Worm (Caenorhabditis elegans) whole organism, L4 larva: Measurements from ENCODE around the gene picd-1.

Experiments used
- D1046.2 ChIP-seq: fragments of 200-800 bp; sonication (Bioruptor generic); IDR thresholded peaks from 2 replicates; pipeline ENCODE4 v1.3.6; 2022; ENCODE audit warnings: missing genetic modification characterization, missing compliant biosample characterization
- F49E8.2 ChIP-seq: sonication (generic microtip); optimal IDR thresholded peaks from 2 replicates; lab custom pipeline; 2016; ENCODE audit warnings: missing compliant biosample characterization, mild to moderate bottlenecking, missing genetic modification characterization, borderline replicate concordance
- T20F7.1 ChIP-seq: fragments of 200-800 bp; sonication (Bioruptor generic); optimal IDR thresholded peaks from 2 replicates; lab custom pipeline; 2018; ENCODE audit warnings: mild to moderate bottlenecking, missing genetic modification characterization, missing compliant biosample characterization
- Y105C5A.15 ChIP-seq: fragments of 200-800 bp; sonication (Bioruptor generic); IDR thresholded peaks from 2 replicates; pipeline ENCODE4 v1.3.6; 2022; ENCODE audit warnings: missing genetic modification characterization, missing compliant biosample characterization
- Y5F2A.4 ChIP-seq: fragments of 200-800 bp; sonication (Bioruptor generic); optimal IDR thresholded peaks from 2 replicates; lab custom pipeline; 2018; ENCODE audit warnings: mild to moderate bottlenecking, missing genetic modification characterization, missing compliant biosample characterization
- Y75B8A.6 ChIP-seq: fragments of 200-800 bp; sonication (Bioruptor generic); IDR thresholded peaks from 2 replicates; pipeline ENCODE4 v1.3.6; 2022; ENCODE audit warnings: missing genetic modification reagents, missing genetic modification characterization, missing compliant biosample characterization
- ZK546.5 ChIP-seq, 2 experiments: sonication (generic microtip); optimal IDR thresholded peaks; 2 replicates each; lab custom pipeline; 2017; ENCODE audit warnings: missing biosample characterization in 2 of 2, missing genetic modification characterization in 2 of 2
- aly-2 ChIP-seq: sonication (generic microtip); optimal IDR thresholded peaks from 2 replicates; lab custom pipeline; 2018; ENCODE audit warnings: missing biosample characterization, missing genetic modification characterization
- arid-1 ChIP-seq: fragments of 200-800 bp; sonication (Bioruptor generic); conservative IDR thresholded peaks from 2 replicates; pipeline ENCODE4 v1.3.6; 2022; ENCODE audit warnings: missing genetic modification reagents, missing genetic modification characterization, missing compliant biosample characterization
- attf-4 ChIP-seq: sonication (generic microtip); optimal IDR thresholded peaks from 3 replicates; lab custom pipeline; 2017; ENCODE audit warnings: missing biosample characterization, missing genetic modification characterization
- ceh-32 ChIP-seq: sonication (generic microtip); optimal IDR thresholded peaks from 2 replicates; lab custom pipeline; 2016; ENCODE audit warnings: mild to moderate bottlenecking, missing genetic modification characterization, missing compliant biosample characterization; ENCODE audit not compliant: poor library complexity
- ceh-62 ChIP-seq: sonication (generic microtip); optimal IDR thresholded peaks from 2 replicates; lab custom pipeline; 2017; ENCODE audit warnings: missing biosample characterization, missing genetic modification characterization
- ceh-82 ChIP-seq: sonication (generic microtip); optimal IDR thresholded peaks from 2 replicates; lab custom pipeline; 2017; ENCODE audit warnings: missing biosample characterization, missing genetic modification characterization
- ctbp-1 ChIP-seq: fragments of 200-800 bp; sonication (Bioruptor generic); IDR thresholded peaks from 2 replicates; pipeline ENCODE4 v1.3.6; 2022; ENCODE audit warnings: missing genetic modification reagents, missing genetic modification characterization, missing compliant biosample characterization
- duxl-1 ChIP-seq: sonication (generic microtip); optimal IDR thresholded peaks from 2 replicates; lab custom pipeline; 2016; ENCODE audit warnings: mild to moderate bottlenecking, missing genetic modification characterization, moderate library complexity, missing compliant biosample characterization; ENCODE audit not compliant: poor library complexity
- egl-27 ChIP-seq: sonication (generic microtip); optimal IDR thresholded peaks from 3 replicates; lab custom pipeline; 2017; ENCODE audit warnings: missing biosample characterization, missing genetic modification reagents, missing genetic modification characterization
- fos-1 ChIP-seq: fragments of 150-350 bp; optimal IDR thresholded peaks from 2 replicates; lab custom pipeline; 2014; ENCODE audit warnings: missing biosample characterization, missing genetic modification characterization
- gei-8 ChIP-seq: fragments of 200-800 bp; sonication (Bioruptor generic); optimal IDR thresholded peaks from 2 replicates; lab custom pipeline; 2018; ENCODE audit warnings: mild to moderate bottlenecking, missing genetic modification characterization, missing compliant biosample characterization
- hlh-30 ChIP-seq: sonication (generic microtip); optimal IDR thresholded peaks from 2 replicates; lab custom pipeline; 2017; ENCODE audit warnings: antibody characterized with exemption, mild to moderate bottlenecking, missing genetic modification characterization, missing compliant biosample characterization; ENCODE audit not compliant: insufficient read depth
- hmg-1.1 ChIP-seq: fragments of 200-800 bp; sonication (Bioruptor generic); IDR thresholded peaks from 2 replicates; pipeline ENCODE4 v1.3.6; 2022; ENCODE audit warnings: missing genetic modification reagents, missing genetic modification characterization, missing compliant biosample characterization
- lim-7 ChIP-seq: fragments of 200-800 bp; sonication (Bioruptor generic); IDR thresholded peaks from 2 replicates; pipeline ENCODE4 v1.3.6; 2022; ENCODE audit warnings: missing genetic modification characterization, missing compliant biosample characterization
- lin-1 ChIP-seq: fragments of 200-800 bp; sonication (Bioruptor generic); IDR thresholded peaks from 2 replicates; pipeline ENCODE4 v1.3.6; 2022; ENCODE audit warnings: missing genetic modification reagents, missing genetic modification characterization, missing compliant biosample characterization
- lin-13 ChIP-seq: fragments of 150-350 bp; optimal IDR thresholded peaks from 2 replicates; lab custom pipeline; 2014; ENCODE audit warnings: missing biosample characterization, missing genetic modification reagents, missing genetic modification characterization
- lin-15B ChIP-seq: fragments of 150-350 bp; sonication (generic microtip); optimal IDR thresholded peaks from 3 replicates; lab custom pipeline; 2014; ENCODE audit warnings: missing biosample characterization, missing genetic modification characterization
- lin-29 ChIP-seq: fragments of 200-800 bp; sonication (Bioruptor generic); IDR thresholded peaks from 2 replicates; pipeline ENCODE4 v1.3.6; 2022; ENCODE audit warnings: missing genetic modification reagents, missing genetic modification characterization, missing compliant biosample characterization
- lin-38 ChIP-seq: fragments of 200-800 bp; sonication (Bioruptor generic); IDR thresholded peaks from 2 replicates; pipeline ENCODE4 v1.3.6; 2022; ENCODE audit warnings: missing genetic modification reagents, missing genetic modification characterization, missing compliant biosample characterization
- lir-3 ChIP-seq: sonication (generic microtip); optimal IDR thresholded peaks from 2 replicates; lab custom pipeline; 2016; ENCODE audit warnings: mild to moderate bottlenecking, missing genetic modification characterization, missing compliant biosample characterization
- lsy-2 ChIP-seq, 2 experiments: fragments of 150-350 bp in 1 of 2; sonication (generic microtip) in 1 of 2; optimal IDR thresholded peaks; 2 replicates each; lab custom pipeline; 2014 to 2017; ENCODE audit warnings: missing biosample characterization in 2 of 2, missing genetic modification characterization in 2 of 2
- madf-5 ChIP-seq, 2 experiments: fragments of 200-800 bp; sonication (Bioruptor generic); IDR thresholded peaks; 2 replicates each; pipeline ENCODE4 v1.3.6; 2022; ENCODE audit warnings: missing compliant biosample characterization in 2 of 2, missing genetic modification characterization in 2 of 2
- mdl-1 ChIP-seq, 2 experiments: fragments of 150-350 bp in 1 of 2; sonication (generic microtip) in 1 of 2; optimal IDR thresholded peaks; 2 replicates each; lab custom pipeline; 2014 to 2017; ENCODE audit warnings: missing biosample characterization in 2 of 2, missing genetic modification characterization in 2 of 2
- mes-2 ChIP-seq: sonication (generic microtip); optimal IDR thresholded peaks from 2 replicates; lab custom pipeline; 2016; ENCODE audit warnings: missing genotype, mild to moderate bottlenecking, missing genetic modification characterization, missing compliant biosample characterization; ENCODE audit not compliant: poor library complexity, severe bottlenecking
- mxl-2 ChIP-seq: fragments of 200-800 bp; sonication (Bioruptor generic); conservative IDR thresholded peaks from 2 replicates; pipeline ENCODE4 v1.3.6; 2022; ENCODE audit warnings: missing genetic modification reagents, missing genetic modification characterization, missing compliant biosample characterization
- nhr-102 ChIP-seq: sonication (generic microtip); optimal IDR thresholded peaks from 2 replicates; lab custom pipeline; 2016; ENCODE audit warnings: mild to moderate bottlenecking, missing genetic modification characterization, moderate library complexity, missing compliant biosample characterization
- nhr-111 ChIP-seq: fragments of 200-800 bp; sonication (Bioruptor generic); optimal IDR thresholded peaks from 2 replicates; lab custom pipeline; 2018; ENCODE audit warnings: mild to moderate bottlenecking, missing genetic modification characterization, missing compliant biosample characterization
- nhr-237 ChIP-seq: sonication (generic microtip); optimal IDR thresholded peaks from 2 replicates; lab custom pipeline; 2017; ENCODE audit warnings: missing biosample characterization, missing genetic modification characterization
- nhr-77 ChIP-seq: fragments of 150-350 bp; optimal IDR thresholded peaks from 2 replicates; lab custom pipeline; 2014; ENCODE audit warnings: missing biosample characterization, missing genetic modification characterization
- rbr-2 ChIP-seq: sonication (generic microtip); optimal IDR thresholded peaks from 2 replicates; lab custom pipeline; 2016; ENCODE audit warnings: missing genotype, missing genetic modification characterization, missing compliant biosample characterization
- saeg-2 ChIP-seq: fragments of 200-800 bp; sonication (Bioruptor generic); IDR thresholded peaks from 2 replicates; pipeline ENCODE4 v1.3.6; 2022; ENCODE audit warnings: missing genetic modification reagents, missing genetic modification characterization, missing compliant biosample characterization
- sdz-12 ChIP-seq: fragments of 200-800 bp; sonication (Bioruptor generic); optimal IDR thresholded peaks from 2 replicates; lab custom pipeline; 2018; ENCODE audit warnings: mild to moderate bottlenecking, missing genetic modification characterization, missing compliant biosample characterization
- snpc-1.2 ChIP-seq: fragments of 200-800 bp; sonication (Bioruptor generic); IDR thresholded peaks from 2 replicates; pipeline ENCODE4 v1.3.6; 2022; ENCODE audit warnings: missing genetic modification reagents, missing genetic modification characterization, missing compliant biosample characterization
- snpc-4 ChIP-seq: fragments of 150-350 bp; optimal IDR thresholded peaks from 2 replicates; lab custom pipeline; 2014; ENCODE audit warnings: missing biosample characterization, missing genetic modification characterization
- tag-97 ChIP-seq: fragments of 200-800 bp; sonication (Bioruptor generic); IDR thresholded peaks from 2 replicates; pipeline ENCODE4 v1.3.6; 2022; ENCODE audit warnings: missing genetic modification characterization, missing compliant biosample characterization
- unc-62 ChIP-seq, 3 experiments: fragments of 150-350 bp in 1 of 3; sonication (generic microtip); optimal IDR thresholded peaks in 2 of 3; peaks in 1 of 3; 1 replicate in 1 of 3; 2 replicates in 2 of 3; lab custom pipeline; 2014 to 2017; ENCODE audit warnings: missing biosample characterization in 3 of 3, missing genetic modification characterization in 3 of 3, missing genetic modification reagents in 3 of 3, missing genotype in 1 of 3
- zfp-2 ChIP-seq: sonication (generic microtip); optimal IDR thresholded peaks from 2 replicates; lab custom pipeline; 2016; ENCODE audit warnings: mild to moderate bottlenecking, missing genetic modification characterization, missing compliant biosample characterization
- zfp-3 ChIP-seq: fragments of 200-800 bp; sonication (Bioruptor generic); conservative IDR thresholded peaks from 2 replicates; pipeline ENCODE4 v1.3.6; 2022; ENCODE audit warnings: missing genetic modification reagents, missing genetic modification characterization, missing compliant biosample characterization
- zip-11 ChIP-seq: fragments of 200-800 bp; sonication (Bioruptor generic); IDR thresholded peaks from 2 replicates; pipeline ENCODE4 v1.3.6; 2022; ENCODE audit warnings: missing genetic modification characterization, missing compliant biosample characterization
- ztf-7 ChIP-seq: fragments of 150-350 bp; optimal IDR thresholded peaks from 2 replicates; lab custom pipeline; 2014; ENCODE audit warnings: missing biosample characterization, missing genetic modification characterization

picd-1 gene

ce11 chrV:122750-123149 is 18.1 kb downstream of the picd-1 start, which contains the start of gene cgp-1 (continued):
- TF ChIP-seq aly-2 (no peak), zfp-3 (GFP tag; lab: Robert Waterston, UW) (no peak), zip-11 (GFP tag; lab: Robert Waterston, UW) (no peak), nhr-77 (tag; lab: Kevin White, UChicago) (no peak), nhr-237 (tag; lab: Kevin White, UChicago) (no peak), hlh-30 (tag; lab: Kevin White, UChicago) (peak; percentile 13), Y5F2A.4 (GFP tag; lab: Kevin White, UChicago) (no peak), lin-13 (GFP tag; lab: Kevin White, UChicago) (no peak), arid-1 (GFP tag; lab: Robert Waterston, UW) (no peak), rbr-2 (no peak), saeg-2 (no peak), T20F7.1 (GFP tag; lab: Kevin White, UChicago) (no peak), lir-3 (no peak), mxl-2 (GFP tag; lab: Robert Waterston, UW) (no peak), fos-1 (tag; lab: Kevin White, UChicago) (no peak), lsy-2 (tag; optimal IDR thresholded peaks at IDR 0.05; lab: Kevin White, UChicago) (no peak), D1046.2 (GFP tag; lab: Robert Waterston, UW) (no peak), ceh-82 (no peak), Y75B8A.6 (GFP tag; lab: Robert Waterston, UW) (no peak), tag-97 (GFP tag; lab: Robert Waterston, UW) (no peak), nhr-102 (tag; lab: Kevin White, UChicago) (no peak), ZK546.5 (tag; optimal IDR thresholded peaks at IDR 0.05; lab: Kevin White, UChicago) (no peak), lim-7 (no peak), egl-27 (no peak), lin-1 (GFP tag; lab: Robert Waterston, UW) (no peak), ceh-32 (no peak), ceh-62 (no peak), nhr-111 (GFP tag; lab: Kevin White, UChicago) (no peak), F49E8.2 (tag; lab: Kevin White, UChicago) (no peak), madf-5 (GFP tag; IDR thresholded peaks at IDR 0.05; lab: Robert Waterston, UW) (no peak), gei-8 (GFP tag; lab: Kevin White, UChicago) (no peak), zfp-2 (tag; lab: Kevin White, UChicago) (no peak), lin-29 (no peak), sdz-12 (no peak), Y105C5A.15 (GFP tag; lab: Robert Waterston, UW) (no peak), ztf-7 (tag; lab: Kevin White, UChicago) (no peak), ctbp-1 (no peak), mes-2 (tag; lab: Kevin White, UChicago) (peak; percentile 46), duxl-1 (tag; lab: Kevin White, UChicago) (no peak), mdl-1 (tag; optimal IDR thresholded peaks at IDR 0.05; lab: Kevin White, UChicago) (peak in 1 of 2 experiments; percentile 38), lin-38 (GFP tag; lab: Robert Waterston, UW) (peak; percentile 32), unc-62 (GFP tag; optimal IDR thresholded peaks at IDR 0.05 in 1 of 2; lab: Kevin White, UChicago) (no peak), unc-62 (tag; optimal IDR thresholded peaks at IDR 0.05; lab: Kevin White, UChicago) (no peak), lin-15B (tag; lab: Kevin White, UChicago) (no peak), hmg-1.1 (0 out of 2 replicates have a peak, but pooled peaks have one; percentile 26), snpc-4 (no peak), snpc-1.2 (no peak), attf-4 (tag; lab: Kevin White, UChicago) (no peak)
